Fruit fly (Drosophila melanogaster) whole organism, embryonic: Measurements from ENCODE around the gene RpL23A.

Source experiments
- Bgb ChIP-seq: fragments of 200-800 bp; sonication (Bioruptor generic); IDR thresholded peaks from 2 replicates; pipeline ENCODE4 v1.3.6; 2022; ENCODE audit warnings: missing biosample characterization, missing genetic modification characterization; ENCODE audit not compliant: partially characterized antibody
- CG10209 ChIP-seq: fragments of 200-800 bp; sonication (Bioruptor generic); optimal IDR thresholded peaks from 3 replicates; lab custom pipeline; 2017; ENCODE audit warnings: missing biosample characterization, mild to moderate bottlenecking, missing genetic modification characterization, missing genetic modification reagents
- CG10565 ChIP-seq: fragments of 200-800 bp; sonication (Bioruptor generic); optimal IDR thresholded peaks from 3 replicates; lab custom pipeline; 2016; ENCODE audit warnings: missing biosample characterization, mild to moderate bottlenecking, missing genetic modification characterization
- CG11398 ChIP-seq: fragments of 200-800 bp; sonication (Bioruptor generic); optimal IDR thresholded peaks from 2 replicates; lab custom pipeline; 2016; ENCODE audit warnings: missing biosample characterization, missing genetic modification characterization
- CG11504 ChIP-seq: fragments of 200-800 bp; sonication (Bioruptor generic); optimal IDR thresholded peaks from 3 replicates; lab custom pipeline; 2019; ENCODE audit warnings: missing biosample characterization, mild to moderate bottlenecking, missing genetic modification characterization, moderate library complexity
- CG13424 ChIP-seq: fragments of 200-800 bp; sonication (Bioruptor generic); optimal IDR thresholded peaks from 2 replicates; lab custom pipeline; 2019; ENCODE audit warnings: missing biosample characterization, mild to moderate bottlenecking, missing genetic modification characterization, moderate library complexity
- CG14014 ChIP-seq: fragments of 200-800 bp; sonication (Bioruptor generic); IDR thresholded peaks from 2 replicates; pipeline ENCODE4 v1.3.6; 2022; ENCODE audit warnings: missing biosample characterization, missing genetic modification characterization
- CG15514 ChIP-seq: fragments of 200-800 bp; sonication (Bioruptor generic); optimal IDR thresholded peaks from 3 replicates; lab custom pipeline; 2017; ENCODE audit warnings: missing biosample characterization, missing genetic modification characterization, mild to moderate bottlenecking, moderate library complexity, missing genetic modification reagents
- CG16863 ChIP-seq: fragments of 200-800 bp; sonication (Bioruptor generic); optimal IDR thresholded peaks from 3 replicates; lab custom pipeline; 2016; ENCODE audit warnings: missing biosample characterization, missing genetic modification characterization
- CG17186 ChIP-seq: fragments of 200-800 bp; sonication (Bioruptor generic); optimal IDR thresholded peaks from 3 replicates; lab custom pipeline; 2017; ENCODE audit warnings: missing biosample characterization, missing genetic modification reagents, missing genetic modification characterization
- CG17612 ChIP-seq: fragments of 200-800 bp; sonication (Bioruptor generic); IDR thresholded peaks from 2 replicates; pipeline ENCODE4 v1.3.6; 2022; ENCODE audit warnings: missing biosample characterization, missing genetic modification characterization
- CG18599 ChIP-seq: fragments of 200-800 bp; sonication (Bioruptor generic); optimal IDR thresholded peaks from 3 replicates; lab custom pipeline; 2017; ENCODE audit warnings: missing biosample characterization, missing genetic modification characterization, mild to moderate bottlenecking, moderate library complexity, missing genetic modification reagents
- CG3847 ChIP-seq: fragments of 200-800 bp; sonication (Bioruptor generic); IDR thresholded peaks from 2 replicates; pipeline ENCODE4 v1.3.6; 2022; ENCODE audit warnings: missing biosample characterization, missing genetic modification characterization
- CG4282 ChIP-seq: fragments of 200-800 bp; sonication (Bioruptor generic); optimal IDR thresholded peaks from 2 replicates; lab custom pipeline; 2016; ENCODE audit warnings: missing biosample characterization, missing genetic modification characterization
- CG5953 ChIP-seq: fragments of 200-800 bp; sonication (Bioruptor generic); IDR thresholded peaks from 2 replicates; pipeline ENCODE4 v1.3.6; 2022; ENCODE audit warnings: missing biosample characterization, missing genetic modification characterization
- CG7357 ChIP-seq: fragments of 200-800 bp; sonication (Bioruptor generic); IDR thresholded peaks from 3 replicates; pipeline ENCODE4 v1.3.6; 2022; ENCODE audit warnings: missing biosample characterization, missing genetic modification characterization
- CG7786 ChIP-seq: fragments of 200-800 bp; sonication (Bioruptor generic); optimal IDR thresholded peaks from 2 replicates; lab custom pipeline; 2016; ENCODE audit warnings: missing biosample characterization, missing genetic modification characterization
- CG8478 ChIP-seq: fragments of >200 bp; optimal IDR thresholded peaks from 2 replicates; lab custom pipeline; 2018
- CHES-1-like ChIP-seq: fragments of 200-800 bp; sonication (Bioruptor generic); optimal IDR thresholded peaks from 2 replicates; lab custom pipeline; 2016; ENCODE audit warnings: missing biosample characterization, missing genetic modification characterization
- CoRest ChIP-seq: fragments of 200-800 bp; sonication (Bioruptor generic); optimal IDR thresholded peaks from 3 replicates; lab custom pipeline; 2018; ENCODE audit warnings: missing biosample characterization, mild to moderate bottlenecking, missing genetic modification characterization, moderate library complexity
- CrebB ChIP-seq: fragments of 200-800 bp; sonication (Bioruptor generic); optimal IDR thresholded peaks from 3 replicates; lab custom pipeline; 2018; ENCODE audit warnings: missing biosample characterization, mild to moderate bottlenecking, missing genetic modification characterization
- HHEX ChIP-seq: fragments of 200-800 bp; sonication (Bioruptor generic); optimal IDR thresholded peaks from 3 replicates; lab custom pipeline; 2017; ENCODE audit warnings: missing biosample characterization, mild to moderate bottlenecking, missing genetic modification characterization, missing genetic modification reagents
- HLHmδ ChIP-seq: fragments of 200-800 bp; sonication (Bioruptor generic); optimal IDR thresholded peaks from 2 replicates; lab custom pipeline; 2018; ENCODE audit warnings: missing biosample characterization, mild to moderate bottlenecking, missing genetic modification characterization, moderate library complexity
- Hr51 ChIP-seq, 2 experiments: fragments of 200-800 bp; sonication (Bioruptor generic); optimal IDR thresholded peaks; 2 replicates in 1 of 2; 3 replicates in 1 of 2; lab custom pipeline; 2016 to 2018; ENCODE audit warnings: missing biosample characterization in 2 of 2, missing genetic modification characterization in 2 of 2, mild to moderate bottlenecking in 1 of 2, moderate library complexity in 1 of 2
- Hsf ChIP-seq: fragments of 200-800 bp; sonication (Bioruptor generic); optimal IDR thresholded peaks from 3 replicates; lab custom pipeline; 2016; ENCODE audit warnings: missing biosample characterization, missing genetic modification characterization
- Mrtf ChIP-seq: fragments of 200-800 bp; sonication (Bioruptor generic); IDR thresholded peaks from 3 replicates; pipeline ENCODE4 v1.3.6; 2022; ENCODE audit warnings: missing biosample characterization, missing genetic modification characterization
- Nf-YA ChIP-seq: fragments of 200-800 bp; sonication (Bioruptor generic); IDR thresholded peaks from 2 replicates; pipeline ENCODE4 v1.3.6; 2022; ENCODE audit warnings: missing biosample characterization, missing genetic modification characterization
- Ptx1 ChIP-seq: fragments of 200-800 bp; sonication (Bioruptor generic); IDR thresholded peaks from 2 replicates; pipeline ENCODE4 v1.3.6; 2022; ENCODE audit warnings: missing biosample characterization, missing genetic modification characterization
- Six4 ChIP-seq: fragments of 200-800 bp; sonication (Bioruptor generic); optimal IDR thresholded peaks from 2 replicates; lab custom pipeline; 2016; ENCODE audit warnings: missing biosample characterization, missing genetic modification characterization
- ac ChIP-seq: fragments of 200-800 bp; sonication (Bioruptor generic); optimal IDR thresholded peaks from 3 replicates; lab custom pipeline; 2017; ENCODE audit warnings: missing biosample characterization, mild to moderate bottlenecking, missing genetic modification characterization
- az2 ChIP-seq: fragments of 200-800 bp; sonication (Bioruptor generic); optimal IDR thresholded peaks from 3 replicates; lab custom pipeline; 2016; ENCODE audit warnings: missing biosample characterization, missing genetic modification characterization
- esg ChIP-seq: fragments of 200-800 bp; sonication (Bioruptor generic); conservative IDR thresholded peaks from 2 replicates; pipeline ENCODE4 v1.3.6; 2022; ENCODE audit warnings: missing biosample characterization, missing genetic modification characterization
- fd3F ChIP-seq: fragments of 200-800 bp; sonication (Bioruptor generic); optimal IDR thresholded peaks from 2 replicates; lab custom pipeline; 2018; ENCODE audit warnings: missing biosample characterization, mild to moderate bottlenecking, missing genetic modification characterization, moderate library complexity
- jigr1 ChIP-seq: fragments of 200-800 bp; sonication (Bioruptor generic); IDR thresholded peaks from 3 replicates; pipeline ENCODE4 v1.3.6; 2022; ENCODE audit warnings: missing biosample characterization, missing genetic modification characterization
- kah ChIP-seq: fragments of 200-800 bp; sonication (Bioruptor generic); optimal IDR thresholded peaks from 2 replicates; lab custom pipeline; 2018; ENCODE audit warnings: missing biosample characterization, mild to moderate bottlenecking, missing genetic modification characterization
- ken ChIP-seq: fragments of 200-800 bp; sonication (Bioruptor generic); IDR thresholded peaks from 3 replicates; pipeline ENCODE4 v1.3.6; 2022; ENCODE audit warnings: missing biosample characterization, missing genetic modification characterization
- lilli ChIP-seq: fragments of 200-800 bp; sonication (Bioruptor generic); optimal IDR thresholded peaks from 3 replicates; lab custom pipeline; 2016; ENCODE audit warnings: missing biosample characterization, missing genetic modification characterization
- nom ChIP-seq: fragments of 200-800 bp; sonication (Bioruptor generic); optimal IDR thresholded peaks from 2 replicates; lab custom pipeline; 2017; ENCODE audit warnings: missing biosample characterization, missing genetic modification characterization, mild to moderate bottlenecking, moderate library complexity, missing genetic modification reagents
- pho ChIP-seq: fragments of 200-800 bp; sonication (Bioruptor generic); optimal IDR thresholded peaks from 2 replicates; lab custom pipeline; 2016; ENCODE audit warnings: missing biosample characterization, missing genetic modification characterization
- pnt ChIP-seq: fragments of 200-800 bp; sonication (Bioruptor generic); optimal IDR thresholded peaks from 3 replicates; lab custom pipeline; 2016; ENCODE audit warnings: missing biosample characterization, missing genetic modification characterization
- pros ChIP-seq: fragments of 200-800 bp; sonication (Bioruptor generic); optimal IDR thresholded peaks from 3 replicates; lab custom pipeline; 2019; ENCODE audit warnings: missing biosample characterization, mild to moderate bottlenecking, missing genetic modification characterization, moderate library complexity
- psq ChIP-seq: fragments of 200-800 bp; sonication (Bioruptor generic); optimal IDR thresholded peaks from 2 replicates; lab custom pipeline; 2017; ENCODE audit warnings: missing biosample characterization, missing genetic modification characterization
- pzg ChIP-seq: fragments of 200-800 bp; sonication (Bioruptor generic); optimal IDR thresholded peaks from 3 replicates; lab custom pipeline; 2018; ENCODE audit warnings: missing biosample characterization, mild to moderate bottlenecking, missing genetic modification characterization, moderate library complexity
- scrt ChIP-seq: fragments of 200-800 bp; sonication (Bioruptor generic); optimal IDR thresholded peaks from 2 replicates; lab custom pipeline; 2018; ENCODE audit warnings: missing biosample characterization, mild to moderate bottlenecking, missing genetic modification characterization, moderate library complexity
- slbo ChIP-seq: fragments of 200-800 bp; sonication (Bioruptor generic); IDR thresholded peaks from 2 replicates; pipeline ENCODE4 v1.3.6; 2022; ENCODE audit warnings: missing biosample characterization, missing genetic modification characterization
- tio ChIP-seq: fragments of 200-800 bp; sonication (Bioruptor generic); optimal IDR thresholded peaks from 2 replicates; lab custom pipeline; 2017; ENCODE audit warnings: missing biosample characterization, missing genetic modification characterization, inconsistent platforms
- vvl ChIP-seq: fragments of 200-800 bp; sonication (Bioruptor generic); IDR thresholded peaks from 2 replicates; pipeline ENCODE4 v1.3.6; 2022; ENCODE audit warnings: missing biosample characterization, missing genetic modification characterization
- wor ChIP-seq: fragments of 200-800 bp; sonication (Bioruptor generic); IDR thresholded peaks from 2 replicates; pipeline ENCODE4 v1.3.6; 2022; ENCODE audit warnings: missing biosample characterization, missing genetic modification characterization
- zen ChIP-seq: fragments of 200-800 bp; sonication (Bioruptor generic); optimal IDR thresholded peaks from 3 replicates; lab custom pipeline; 2018; ENCODE audit warnings: missing biosample characterization, mild to moderate bottlenecking, missing genetic modification characterization, moderate library complexity

The RpL23A gene

dm6 chr3L:1629064-1629777 is 39.2 kb downstream of the RpL23A start, which contains the start of gene GC:
GC (minus strand) TSS chr3L:1629301.
- peak; percentile 46; the same call in 1 of the 2 replicates for TF ChIP-seq vvl
- no peak for TF ChIP-seq CG11504 (tag; lab: Kevin White, UChicago)
- no peak for TF ChIP-seq CG4282 (GFP tag; lab: Kevin White, UChicago)
- TF ChIP-seq CG10565: no peak
- TF ChIP-seq kah: no peak
- TF ChIP-seq CoRest: peak; percentile 5
- TF ChIP-seq Nf-YA (GFP tag; lab: Robert Waterston, UW): no peak
- no peak for TF ChIP-seq wor (GFP tag; lab: Robert Waterston, UW)
- TF ChIP-seq Bgb (GFP tag; lab: Robert Waterston, UW): peak; percentile 37; the same call in 1 of the 2 replicates
- no peak for TF ChIP-seq fd3F (GFP tag; lab: Kevin White, UChicago)
- peak; percentile 56 for TF ChIP-seq slbo
- TF ChIP-seq pho (GFP tag; lab: Kevin White, UChicago): peak; percentile 16
- TF ChIP-seq CG7786 (GFP tag; lab: Kevin White, UChicago): peak; percentile 16
- no peak for TF ChIP-seq ac (GFP tag; lab: Kevin White, UChicago)
- TF ChIP-seq Mrtf (GFP tag; lab: Robert Waterston, UW): 0 out of 3 replicates have a peak, but pooled peaks have one; percentile 21
- TF ChIP-seq CG3847 (GFP tag; lab: Robert Waterston, UW): 0 out of 2 replicates have a peak, but pooled peaks have one; percentile 4
- no peak for TF ChIP-seq CG8478
- TF ChIP-seq Ptx1: peak; percentile 42; the same call in 1 of the 2 replicates
- no peak for TF ChIP-seq pros (GFP tag; lab: Kevin White, UChicago)
- TF ChIP-seq HHEX (GFP tag; lab: Kevin White, UChicago): no peak
- no peak for TF ChIP-seq CHES-1-like (GFP tag; lab: Kevin White, UChicago)
- TF ChIP-seq esg: peak; percentile 32; the same call in 1 of the 2 replicates
- TF ChIP-seq tio: no peak
- no peak for TF ChIP-seq CG17186
- no peak for TF ChIP-seq CG13424 (tag; lab: Kevin White, UChicago)
- peak; percentile 26 for TF ChIP-seq CG18599
- TF ChIP-seq scrt: peak; percentile 97
- no peak for TF ChIP-seq zen
- TF ChIP-seq CG5953 (GFP tag; lab: Robert Waterston, UW): 0 out of 2 replicates have a peak, but pooled peaks have one; percentile 5
- TF ChIP-seq jigr1: no peak
- TF ChIP-seq psq (GFP tag; lab: Kevin White, UChicago): no peak
- peak; percentile 26 for TF ChIP-seq CG10209
- no peak for TF ChIP-seq HLHmδ
- peak; percentile 4 for TF ChIP-seq pzg
- TF ChIP-seq CG11398 (GFP tag; lab: Kevin White, UChicago): no peak
- 0 out of 2 replicates have a peak, but pooled peaks have one; percentile 13 for TF ChIP-seq CG14014
- TF ChIP-seq CG15514 (GFP tag; lab: Kevin White, UChicago): peak; percentile 5
- TF ChIP-seq Hr51 (GFP tag; optimal IDR thresholded peaks at IDR 0.05; lab: Kevin White, UChicago): peak in 1 of 2 experiments; percentile 15
- no peak for TF ChIP-seq CG16863 (GFP tag; lab: Kevin White, UChicago)
- TF ChIP-seq CrebB: no peak
- TF ChIP-seq lilli (GFP tag; lab: Kevin White, UChicago): peak; percentile 49
- no peak; the same call in 2 of the 3 replicates for TF ChIP-seq CG7357 (GFP tag; lab: Robert Waterston, UW)
- TF ChIP-seq Six4: no peak
- no peak for TF ChIP-seq CG17612 (GFP tag; lab: Robert Waterston, UW)
- no peak for TF ChIP-seq nom (GFP tag; lab: Kevin White, UChicago)
- TF ChIP-seq az2 (GFP tag; lab: Kevin White, UChicago): no peak
- no peak for TF ChIP-seq pnt (GFP tag; lab: Kevin White, UChicago)
- TF ChIP-seq ken: 0 out of 3 replicates have a peak, but pooled peaks have one; percentile 22
- TF ChIP-seq Hsf (GFP tag; lab: Kevin White, UChicago): no peak
